Worm (Caenorhabditis elegans) whole organism, L1 larva: ENCODE results near the gene Y44A6C.1.

Source experiments
- C34B4.2 ChIP-seq: sonication (generic microtip); optimal IDR thresholded peaks from 2 replicates; lab custom pipeline; 2017; ENCODE audit warnings: mild to moderate bottlenecking, missing genetic modification characterization, missing compliant biosample characterization
- alr-1 ChIP-seq: fragments of 200-800 bp; sonication (Bioruptor generic); optimal IDR thresholded peaks from 2 replicates; lab custom pipeline; 2018; ENCODE audit warnings: borderline replicate concordance, mild to moderate bottlenecking, missing genetic modification characterization, missing compliant biosample characterization
- ama-1 ChIP-seq: fragments of 150-350 bp; optimal IDR thresholded peaks from 2 replicates; lab custom pipeline; 2014
- blmp-1 ChIP-seq: fragments of 150-350 bp; optimal IDR thresholded peaks from 2 replicates; lab custom pipeline; 2014; ENCODE audit warnings: missing biosample characterization, missing genetic modification characterization
- ceh-82 ChIP-seq, 3 experiments: fragments of 150-350 bp in 1 of 3; sonication (generic microtip) in 2 of 3; optimal IDR thresholded peaks; 2 replicates each; lab custom pipeline; 2014 to 2017; ENCODE audit warnings: missing biosample characterization in 3 of 3, missing genetic modification characterization in 3 of 3
- ces-1 ChIP-seq: fragments of 150-350 bp; optimal IDR thresholded peaks from 2 replicates; lab custom pipeline; 2014; ENCODE audit warnings: missing biosample characterization, missing genetic modification reagents, missing genetic modification characterization
- dpl-1 ChIP-seq, 3 experiments: fragments of 150-350 bp in 2 of 3; sonication (generic microtip) in 1 of 3; optimal IDR thresholded peaks; 2 replicates each; lab custom pipeline; 2014 to 2017; ENCODE audit warnings: missing biosample characterization in 3 of 3, missing genetic modification characterization in 3 of 3, missing genetic modification reagents in 3 of 3
- efl-1 ChIP-seq, 4 experiments: fragments of 150-350 bp; optimal IDR thresholded peaks in 3 of 4; peaks in 1 of 4; 1 replicate in 1 of 4; 2 replicates in 3 of 4; lab custom pipeline; 2014; ENCODE audit warnings: missing biosample characterization in 2 of 4, missing genetic modification characterization in 2 of 4, missing genetic modification reagents in 2 of 4
- elt-2 ChIP-seq: sonication (generic microtip); optimal IDR thresholded peaks from 2 replicates; lab custom pipeline; 2016; ENCODE audit warnings: missing genetic modification characterization, mild to moderate bottlenecking, inconsistent platforms, missing compliant biosample characterization, missing genetic modification reagents
- grh-1 ChIP-seq: fragments of 200-800 bp; sonication (Bioruptor generic); IDR thresholded peaks from 2 replicates; pipeline ENCODE4 v1.3.6; 2022; ENCODE audit warnings: missing genetic modification reagents, missing genetic modification characterization, missing compliant biosample characterization
- hlh-17 ChIP-seq: fragments of 200-800 bp; sonication (Bioruptor generic); optimal IDR thresholded peaks from 2 replicates; lab custom pipeline; 2018; ENCODE audit warnings: missing genetic modification characterization, mild to moderate bottlenecking, missing compliant biosample characterization, moderate library complexity, borderline replicate concordance
- isw-1 ChIP-seq: fragments of 200-800 bp; sonication (Bioruptor generic); IDR thresholded peaks from 2 replicates; pipeline ENCODE4 v1.3.6; 2022; ENCODE audit warnings: missing genetic modification characterization, missing compliant biosample characterization
- jun-1 ChIP-seq: fragments of 150-350 bp; optimal IDR thresholded peaks from 2 replicates; lab custom pipeline; 2014; ENCODE audit warnings: missing biosample characterization, missing genetic modification reagents, missing genetic modification characterization
- lin-13 ChIP-seq: fragments of 150-350 bp; optimal IDR thresholded peaks from 2 replicates; lab custom pipeline; 2014; ENCODE audit warnings: missing biosample characterization, missing genetic modification reagents, missing genetic modification characterization
- lin-14 ChIP-seq: fragments of 200-800 bp; sonication (Bioruptor generic); optimal IDR thresholded peaks from 2 replicates; lab custom pipeline; 2018; ENCODE audit warnings: mild to moderate bottlenecking, missing genetic modification characterization, moderate library complexity, missing compliant biosample characterization
- lin-35 ChIP-seq, 2 experiments: fragments of 150-350 bp; optimal IDR thresholded peaks; 2 replicates each; lab custom pipeline; 2014; ENCODE audit warnings: missing biosample characterization in 2 of 2, missing genetic modification characterization in 2 of 2, missing genetic modification reagents in 2 of 2
- lsy-2 ChIP-seq, 2 experiments: fragments of 150-350 bp; optimal IDR thresholded peaks; 2 replicates each; lab custom pipeline; 2014; ENCODE audit warnings: missing biosample characterization in 2 of 2, missing genetic modification characterization in 2 of 2
- mab-9 ChIP-seq: fragments of 200-800 bp; sonication (Bioruptor generic); IDR thresholded peaks from 2 replicates; pipeline ENCODE4 v1.3.6; 2022; ENCODE audit warnings: missing genetic modification reagents, missing genetic modification characterization, missing compliant biosample characterization
- mdl-1 ChIP-seq, 2 experiments: fragments of 150-350 bp; optimal IDR thresholded peaks; 2 replicates each; lab custom pipeline; 2014 to 2017; ENCODE audit warnings: missing biosample characterization in 2 of 2, missing genetic modification characterization in 2 of 2, inconsistent platforms in 1 of 2
- mep-1 ChIP-seq: fragments of 150-350 bp; optimal IDR thresholded peaks from 2 replicates; lab custom pipeline; 2014; ENCODE audit warnings: missing biosample characterization, missing genetic modification characterization
- nhr-19 ChIP-seq: fragments of 200-800 bp; sonication (Bioruptor generic); conservative IDR thresholded peaks from 2 replicates; pipeline ENCODE4 v1.3.6; 2022; ENCODE audit warnings: missing genetic modification characterization, missing compliant biosample characterization
- nhr-20 ChIP-seq: sonication (generic microtip); optimal IDR thresholded peaks from 2 replicates; lab custom pipeline; 2016; ENCODE audit warnings: mild to moderate bottlenecking, missing genetic modification characterization, missing compliant biosample characterization
- nhr-237 ChIP-seq: fragments of 150-350 bp; optimal IDR thresholded peaks from 2 replicates; lab custom pipeline; 2014; ENCODE audit warnings: missing biosample characterization, missing genetic modification characterization
- nhr-28 ChIP-seq: fragments of 150-350 bp; optimal IDR thresholded peaks from 2 replicates; lab custom pipeline; 2014; ENCODE audit warnings: missing biosample characterization, missing genetic modification characterization
- nhr-71 ChIP-seq: sonication (generic microtip); optimal IDR thresholded peaks from 2 replicates; lab custom pipeline; 2016; ENCODE audit warnings: mild to moderate bottlenecking, missing genetic modification characterization, moderate library complexity, missing compliant biosample characterization
- nhr-77 ChIP-seq: fragments of 150-350 bp; optimal IDR thresholded peaks from 2 replicates; lab custom pipeline; 2014; ENCODE audit warnings: missing biosample characterization, missing genetic modification characterization
- nhr-85 ChIP-seq: sonication (generic microtip); peaks from one replicate; lab custom pipeline; 2016; ENCODE audit warnings: missing genetic modification characterization, inconsistent platforms, missing compliant biosample characterization
- nhr-90 ChIP-seq: sonication (generic microtip); optimal IDR thresholded peaks from 2 replicates; lab custom pipeline; 2016; ENCODE audit warnings: mild to moderate bottlenecking, missing genetic modification characterization, missing compliant biosample characterization; ENCODE audit not compliant: poor library complexity
- skn-1 ChIP-seq: fragments of 150-350 bp; optimal IDR thresholded peaks from 2 replicates; lab custom pipeline; 2014; ENCODE audit warnings: missing biosample characterization, missing genetic modification characterization
- snpc-4 ChIP-seq: fragments of 150-350 bp; optimal IDR thresholded peaks from 2 replicates; lab custom pipeline; 2014; ENCODE audit warnings: missing biosample characterization, missing genetic modification characterization
- snu-23 ChIP-seq: sonication (generic microtip); optimal IDR thresholded peaks from 2 replicates; lab custom pipeline; 2016; ENCODE audit warnings: missing genetic modification characterization, missing compliant biosample characterization
- sptf-1 ChIP-seq: fragments of 150-350 bp; optimal IDR thresholded peaks from 2 replicates; lab custom pipeline; 2014; ENCODE audit warnings: missing biosample characterization, missing genetic modification characterization
- sup-37 ChIP-seq: fragments of 200-800 bp; sonication (Bioruptor generic); optimal IDR thresholded peaks from 2 replicates; lab custom pipeline; 2018; ENCODE audit warnings: mild to moderate bottlenecking, missing genetic modification characterization, missing compliant biosample characterization
- swsn-7 ChIP-seq: sonication (generic microtip); optimal IDR thresholded peaks from 2 replicates; lab custom pipeline; 2016; ENCODE audit warnings: missing genetic modification characterization, missing compliant biosample characterization
- unc-130 ChIP-seq: fragments of 150-350 bp; optimal IDR thresholded peaks from 2 replicates; lab custom pipeline; 2017; ENCODE audit warnings: missing biosample characterization, missing genetic modification characterization, inconsistent platforms
- unc-98 ChIP-seq: fragments of 200-800 bp; sonication (Bioruptor generic); IDR thresholded peaks from 2 replicates; pipeline ENCODE4 v1.3.6; 2022; ENCODE audit warnings: missing genetic modification characterization, missing compliant biosample characterization
- xbp-1 ChIP-seq: sonication (generic microtip); optimal IDR thresholded peaks from 2 replicates; lab custom pipeline; 2016; ENCODE audit warnings: missing genetic modification characterization, missing compliant biosample characterization
- ztf-4 ChIP-seq: fragments of 150-350 bp; optimal IDR thresholded peaks from 2 replicates; lab custom pipeline; 2014; ENCODE audit warnings: missing biosample characterization, missing genetic modification characterization

The Y44A6C.1 gene

ce11 chrV:20722447-20722846 lies 8.7 kb downstream of the Y44A6C.1 start:
- TF ChIP-seq efl-1 (optimal IDR thresholded peaks at IDR 0.05; lab: Kevin White, UChicago) (no peak), efl-1 (GFP tag; optimal IDR thresholded peaks at IDR 0.05 in 1 of 2; lab: Kevin White, UChicago) (peak in 1 of 2 experiments; percentile 58), alr-1 (no peak), lin-13 (GFP tag; lab: Kevin White, UChicago) (no peak), hlh-17 (GFP tag; lab: Kevin White, UChicago) (no peak)
- TF ChIP-seq, all 84 proteins: peak for 1

DNA sequence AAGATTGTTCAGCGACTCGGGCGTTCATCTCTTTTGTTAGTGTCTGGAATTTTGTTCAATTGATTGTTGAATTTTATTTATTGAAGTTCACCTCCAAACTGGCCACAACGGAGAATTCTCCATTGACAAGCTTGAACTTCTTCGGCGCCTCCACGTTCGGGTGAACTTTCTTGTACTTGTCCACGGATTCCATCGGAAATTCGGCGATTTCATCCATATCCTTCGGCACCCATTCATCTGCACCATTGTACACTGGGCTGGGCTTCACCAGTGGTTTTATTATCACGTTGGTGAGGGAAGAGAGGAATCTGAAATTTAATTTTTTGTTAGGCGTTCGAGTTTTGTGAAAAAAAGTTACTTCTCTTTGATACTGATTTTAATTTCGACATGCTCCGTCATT lies 13.7 kb downstream of the Y44A6C.1 start:
- no peak for TF ChIP-seq nhr-19 (GFP tag; lab: Robert Waterston, UW)
- TF ChIP-seq unc-130 (tag; lab: Kevin White, UChicago), result no peak
- TF ChIP-seq alr-1, result no peak
- no peak for TF ChIP-seq grh-1 (GFP tag; lab: Robert Waterston, UW)

DNA sequence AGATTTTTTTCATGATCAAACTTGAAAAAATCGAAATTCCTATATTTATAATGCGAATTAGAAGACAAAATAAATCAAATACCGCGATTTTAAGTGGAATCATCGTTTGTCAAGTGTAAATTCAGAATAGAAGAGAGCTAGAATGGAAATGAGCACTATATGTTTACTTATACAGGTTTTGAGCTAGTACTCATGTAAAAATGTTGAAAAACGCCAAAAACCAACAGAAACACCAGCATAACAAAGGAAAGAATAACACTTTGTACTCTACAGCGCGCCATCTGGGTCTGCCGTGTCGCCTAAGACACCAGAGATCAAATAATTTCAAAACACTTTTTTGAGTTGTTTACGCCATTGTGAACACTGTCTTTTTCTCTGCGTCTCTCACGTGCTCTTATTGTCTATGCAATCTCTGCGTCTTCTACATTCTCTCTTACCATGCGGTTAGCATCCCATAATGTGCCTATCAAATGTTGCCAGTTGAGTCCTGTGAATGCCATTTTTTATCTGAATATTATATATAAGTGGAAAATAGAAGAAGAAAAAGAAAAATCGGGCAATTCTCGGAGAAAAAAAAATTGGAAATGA lies 15.1 kb downstream of the Y44A6C.1 start, which contains the start of gene ipla-3:
ipla-3 (minus strand) TSS at position 510 of the 588 bp plus-strand sequence.
- TF ChIP-seq ztf-4 (peak; percentile 10), lsy-2 (tag; optimal IDR thresholded peaks at IDR 0.05; lab: Kevin White, UChicago) (peak; percentile 22 to 59), nhr-77 (tag; lab: Kevin White, UChicago) (peak; percentile 30), ceh-82 (tag; optimal IDR thresholded peaks at IDR 0.05; lab: Kevin White, UChicago) (peak in 2 of 3 experiments; percentile 21 to 53), snu-23 (GFP tag; lab: Kevin White, UChicago) (peak; percentile 52), nhr-71 (tag; lab: Kevin White, UChicago) (peak; percentile 68), mep-1 (tag; lab: Kevin White, UChicago) (peak; percentile 56), lin-35 (GFP tag; optimal IDR thresholded peaks at IDR 0.05; lab: Kevin White, UChicago) (peak; percentile 20 to 60), lin-14 (GFP tag; lab: Kevin White, UChicago) (no peak), dpl-1 (GFP tag; optimal IDR thresholded peaks at IDR 0.05; lab: Kevin White, UChicago) (peak in 2 of 3 experiments; percentile 21 to 36), sup-37 (GFP tag; lab: Kevin White, UChicago) (no peak), mdl-1 (tag; optimal IDR thresholded peaks at IDR 0.05; lab: Kevin White, UChicago) (peak in 1 of 2 experiments; percentile 71), nhr-90 (tag; lab: Kevin White, UChicago) (peak; percentile 67), sptf-1 (no peak), nhr-237 (no peak), efl-1 (optimal IDR thresholded peaks at IDR 0.05; lab: Kevin White, UChicago) (peak; percentile 28 to 42), efl-1 (GFP tag; optimal IDR thresholded peaks at IDR 0.05 in 1 of 2; lab: Kevin White, UChicago) (peak in 1 of 2 experiments; percentile 85), elt-2 (peak; percentile 77), mab-9 (0 out of 2 replicates have a peak, but pooled peaks have one; percentile 26), skn-1 (tag; lab: Kevin White, UChicago) (peak; percentile 36), grh-1 (GFP tag; lab: Robert Waterston, UW) (no peak), unc-98 (GFP tag; lab: Robert Waterston, UW) (no peak), xbp-1 (tag; lab: Kevin White, UChicago) (peak; percentile 7), snpc-4 (tag; lab: Kevin White, UChicago) (peak; percentile 18), isw-1 (GFP tag; lab: Robert Waterston, UW) (no peak), nhr-85 (peak; percentile 58), nhr-28 (tag; lab: Kevin White, UChicago) (no peak), swsn-7 (tag; lab: Kevin White, UChicago) (peak; percentile 42), nhr-20 (tag; lab: Kevin White, UChicago) (peak; percentile 50), jun-1 (peak; percentile 10)

DNA sequence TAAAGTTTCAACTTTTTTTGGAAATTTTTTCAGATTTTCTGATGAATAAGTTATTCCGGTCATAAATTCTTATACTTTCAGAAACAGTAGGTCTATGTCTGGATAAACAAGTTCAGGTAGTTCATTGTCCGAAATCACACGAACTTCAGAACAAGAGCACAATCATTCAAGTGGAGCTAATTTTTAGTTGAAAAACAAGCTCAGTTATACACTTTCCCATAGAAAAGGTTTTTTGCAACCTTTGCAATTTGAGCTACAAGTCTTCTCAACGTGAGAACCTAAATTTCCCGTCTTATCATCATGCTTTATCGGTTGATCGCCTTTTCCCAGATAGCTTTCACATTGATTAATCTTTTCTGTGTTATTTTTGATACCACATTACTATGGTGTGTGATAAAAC lies 18.1 kb downstream of the Y44A6C.1 start, which contains the start of gene srxa-1:
srxa-1 (plus strand) TSS at position 301 of the 400 bp plus-strand sequence.
- TF ChIP-seq ama-1 (lab: Kevin White, UChicago) (no peak), elt-2 (no peak), C34B4.2 (tag; lab: Kevin White, UChicago) (no peak), ces-1 (GFP tag; lab: Kevin White, UChicago) (no peak), blmp-1 (tag; lab: Kevin White, UChicago) (no peak), skn-1 (tag; lab: Kevin White, UChicago) (no peak)
